Fruit fly (Drosophila melanogaster) whole organism, adult: ENCODE measurements around the gene shd.

Experiments
- CG5204 ChIP-seq: fragments of 200-800 bp; sonication (Bioruptor generic); optimal IDR thresholded peaks from 2 replicates; lab custom pipeline; 2016; ENCODE audit warnings: missing biosample characterization, missing genetic modification characterization
- CG7101 ChIP-seq: fragments of 200-800 bp; sonication (Bioruptor generic); optimal IDR thresholded peaks from 2 replicates; lab custom pipeline; 2018; ENCODE audit warnings: missing biosample characterization, mild to moderate bottlenecking, missing genetic modification characterization, moderate library complexity
- Clk ChIP-seq: fragments of 200-800 bp; sonication (Bioruptor generic); optimal IDR thresholded peaks from 2 replicates; lab custom pipeline; 2017; ENCODE audit warnings: missing biosample characterization, missing genetic modification characterization
- bab1 ChIP-seq: fragments of 200-800 bp; sonication (Bioruptor generic); optimal IDR thresholded peaks from 3 replicates; lab custom pipeline; 2019; ENCODE audit warnings: missing biosample characterization, mild to moderate bottlenecking, missing genetic modification characterization, moderate library complexity

- no peak for TF ChIP-seq CG7101 (tag; lab: Kevin White, UChicago)
- no peak for TF ChIP-seq CG5204 (GFP tag; lab: Kevin White, UChicago)
- no peak for TF ChIP-seq bab1 (GFP tag; lab: Kevin White, UChicago)
- TF ChIP-seq Clk (GFP tag; lab: Kevin White, UChicago): no peak
Measured at dm6 chr3L:14659954-14660907, 46.0 kb downstream of the shd start.
